Fruit fly (Drosophila melanogaster) whole organism, embryonic: ENCODE results near the gene Tis11.

ENCODE experiments used
- Atf6 ChIP-seq: fragments of 200-800 bp; sonication (Bioruptor generic); IDR thresholded peaks from 2 replicates; pipeline ENCODE4 v1.3.6; 2022; ENCODE audit warnings: missing biosample characterization, missing genetic modification characterization
- Blimp-1 ChIP-seq: fragments of 200-800 bp; sonication (Bioruptor generic); optimal IDR thresholded peaks from 3 replicates; lab custom pipeline; 2018; ENCODE audit warnings: missing biosample characterization, missing genetic modification characterization, mild to moderate bottlenecking, moderate library complexity, missing genetic modification reagents
- CG10209 ChIP-seq: fragments of 200-800 bp; sonication (Bioruptor generic); optimal IDR thresholded peaks from 3 replicates; lab custom pipeline; 2017; ENCODE audit warnings: missing biosample characterization, mild to moderate bottlenecking, missing genetic modification characterization, missing genetic modification reagents
- CG10267 ChIP-seq: fragments of 200-800 bp; sonication (Bioruptor generic); optimal IDR thresholded peaks from 2 replicates; lab custom pipeline; 2018; ENCODE audit warnings: missing biosample characterization, mild to moderate bottlenecking, missing genetic modification characterization, moderate library complexity
- CG10654 ChIP-seq: fragments of 200-800 bp; sonication (Bioruptor generic); optimal IDR thresholded peaks from 2 replicates; lab custom pipeline; 2016; ENCODE audit warnings: missing biosample characterization, missing genetic modification characterization
- CG11456 ChIP-seq: fragments of 200-800 bp; sonication (Bioruptor generic); IDR thresholded peaks from 3 replicates; pipeline ENCODE4 v1.3.6; 2022; ENCODE audit warnings: missing biosample characterization, missing genetic modification characterization
- CG11560 ChIP-seq: fragments of 200-800 bp; sonication (Bioruptor generic); IDR thresholded peaks from 3 replicates; pipeline ENCODE4 v1.3.6; 2022; ENCODE audit warnings: missing biosample characterization, missing genetic modification characterization
- CG11695 ChIP-seq: fragments of 200-800 bp; sonication (Bioruptor generic); IDR thresholded peaks from 3 replicates; pipeline ENCODE4 v1.3.6; 2022; ENCODE audit warnings: missing biosample characterization, missing genetic modification characterization
- CG12219 ChIP-seq: fragments of 200-800 bp; sonication (Bioruptor generic); optimal IDR thresholded peaks from 3 replicates; lab custom pipeline; 2018; ENCODE audit warnings: missing biosample characterization, mild to moderate bottlenecking, missing genetic modification characterization
- CG12299 ChIP-seq: fragments of 200-800 bp; sonication (Bioruptor generic); optimal IDR thresholded peaks from 2 replicates; lab custom pipeline; 2018; ENCODE audit warnings: missing biosample characterization, mild to moderate bottlenecking, missing genetic modification characterization
- CG15269 ChIP-seq: fragments of 200-800 bp; sonication (Bioruptor generic); optimal IDR thresholded peaks from 2 replicates; lab custom pipeline; 2018; ENCODE audit warnings: missing biosample characterization, mild to moderate bottlenecking, missing genetic modification characterization, moderate library complexity
- CG15479 ChIP-seq: fragments of 200-800 bp; sonication (Bioruptor generic); optimal IDR thresholded peaks from 3 replicates; lab custom pipeline; 2019; ENCODE audit warnings: missing biosample characterization, mild to moderate bottlenecking, missing genetic modification characterization, moderate library complexity
- CG1602 ChIP-seq: fragments of 200-800 bp; sonication (Bioruptor generic); optimal IDR thresholded peaks from 3 replicates; lab custom pipeline; 2016; ENCODE audit warnings: missing biosample characterization, missing genetic modification characterization
- CG1603 ChIP-seq: fragments of 200-800 bp; sonication (Bioruptor generic); optimal IDR thresholded peaks from 2 replicates; lab custom pipeline; 2019; ENCODE audit warnings: missing biosample characterization, mild to moderate bottlenecking, missing genetic modification characterization, moderate library complexity
- CG16813 ChIP-seq: fragments of 200-800 bp; sonication (Bioruptor generic); IDR thresholded peaks from 3 replicates; pipeline ENCODE4 v1.3.6; 2022; ENCODE audit warnings: missing biosample characterization, missing genetic modification characterization; ENCODE audit not compliant: partially characterized antibody
- CG18599 ChIP-seq: fragments of 200-800 bp; sonication (Bioruptor generic); optimal IDR thresholded peaks from 3 replicates; lab custom pipeline; 2017; ENCODE audit warnings: missing biosample characterization, missing genetic modification characterization, mild to moderate bottlenecking, moderate library complexity, missing genetic modification reagents
- CG33213 ChIP-seq: fragments of 200-800 bp; sonication (Bioruptor generic); optimal IDR thresholded peaks from 3 replicates; lab custom pipeline; 2016; ENCODE audit warnings: missing biosample characterization, missing genetic modification characterization
- CG43689 ChIP-seq: fragments of 200-800 bp; sonication (Bioruptor generic); IDR thresholded peaks from 2 replicates; pipeline ENCODE4 v1.3.6; 2022; ENCODE audit warnings: missing biosample characterization, missing genetic modification characterization
- CG4424 ChIP-seq: fragments of 200-800 bp; sonication (Bioruptor generic); optimal IDR thresholded peaks from 3 replicates; lab custom pipeline; 2016; ENCODE audit warnings: missing biosample characterization, missing genetic modification characterization
- CG4730 ChIP-seq: fragments of 200-800 bp; sonication (Bioruptor generic); IDR thresholded peaks from 2 replicates; pipeline ENCODE4 v1.3.6; 2022; ENCODE audit warnings: missing biosample characterization, missing genetic modification characterization
- CG7372 ChIP-seq: fragments of 200-800 bp; sonication (Bioruptor generic); IDR thresholded peaks from 2 replicates; pipeline ENCODE4 v1.3.6; 2022; ENCODE audit warnings: missing biosample characterization, missing genetic modification characterization
- D19A ChIP-seq: fragments of 200-800 bp; optimal IDR thresholded peaks from 3 replicates; lab custom pipeline; 2019; ENCODE audit warnings: missing biosample characterization, mild to moderate bottlenecking, missing genetic modification characterization, moderate library complexity
- Elba2 ChIP-seq: fragments of 200-800 bp; sonication (Bioruptor generic); optimal IDR thresholded peaks from 3 replicates; lab custom pipeline; 2016; ENCODE audit warnings: missing biosample characterization, missing genetic modification characterization
- Hr51 ChIP-seq, 2 experiments: fragments of 200-800 bp; sonication (Bioruptor generic); optimal IDR thresholded peaks; 2 replicates in 1 of 2; 3 replicates in 1 of 2; lab custom pipeline; 2016 to 2018; ENCODE audit warnings: missing biosample characterization in 2 of 2, missing genetic modification characterization in 2 of 2, mild to moderate bottlenecking in 1 of 2, moderate library complexity in 1 of 2
- Nf-YA ChIP-seq: fragments of 200-800 bp; sonication (Bioruptor generic); IDR thresholded peaks from 2 replicates; pipeline ENCODE4 v1.3.6; 2022; ENCODE audit warnings: missing biosample characterization, missing genetic modification characterization
- Side ChIP-seq: fragments of 200-800 bp; sonication (Bioruptor generic); optimal IDR thresholded peaks from 2 replicates; lab custom pipeline; 2016; ENCODE audit warnings: missing biosample characterization, missing genetic modification characterization
- al ChIP-seq: fragments of 200-800 bp; sonication (Bioruptor generic); IDR thresholded peaks from 2 replicates; pipeline ENCODE4 v1.3.6; 2022; ENCODE audit warnings: missing biosample characterization, missing genetic modification characterization
- bsh ChIP-seq, 2 experiments: fragments of 200-800 bp; sonication (Bioruptor generic); optimal IDR thresholded peaks; 2 replicates each; lab custom pipeline; 2017 to 2018; ENCODE audit warnings: mild to moderate bottlenecking in 2 of 2, missing biosample characterization in 2 of 2, missing genetic modification characterization in 2 of 2, moderate library complexity in 1 of 2
- chn ChIP-seq: fragments of 200-800 bp; sonication (Bioruptor generic); optimal IDR thresholded peaks from 2 replicates; lab custom pipeline; 2016; ENCODE audit warnings: missing biosample characterization, missing genetic modification characterization
- croc ChIP-seq: fragments of 200-800 bp; sonication (Bioruptor generic); conservative IDR thresholded peaks from 3 replicates; pipeline ENCODE4 v1.3.6; 2022; ENCODE audit warnings: missing biosample characterization, missing genetic modification characterization
- disco-r ChIP-seq: fragments of 200-800 bp; sonication (Bioruptor generic); optimal IDR thresholded peaks from 2 replicates; lab custom pipeline; 2016; ENCODE audit warnings: missing biosample characterization, missing genetic modification characterization
- dmrt99B ChIP-seq: fragments of 200-800 bp; sonication (Bioruptor generic); optimal IDR thresholded peaks from 2 replicates; lab custom pipeline; 2018; ENCODE audit warnings: missing biosample characterization, mild to moderate bottlenecking, missing genetic modification characterization, moderate library complexity
- exex ChIP-seq: fragments of 200-800 bp; sonication (Bioruptor generic); optimal IDR thresholded peaks from 4 replicates; lab custom pipeline; 2018; ENCODE audit warnings: missing biosample characterization, mild to moderate bottlenecking, missing genetic modification characterization, moderate library complexity
- eyg ChIP-seq: fragments of 200-800 bp; sonication (Bioruptor generic); optimal IDR thresholded peaks from 3 replicates; lab custom pipeline; 2016; ENCODE audit warnings: missing biosample characterization, missing genetic modification characterization
- fd96Cb ChIP-seq: fragments of 200-800 bp; sonication (Bioruptor generic); optimal IDR thresholded peaks from 2 replicates; lab custom pipeline; 2018; ENCODE audit warnings: missing biosample characterization, mild to moderate bottlenecking, missing genetic modification characterization, moderate library complexity
- gce ChIP-seq: fragments of 200-800 bp; sonication (Bioruptor generic); IDR thresholded peaks from 3 replicates; pipeline ENCODE4 v1.3.6; 2022; ENCODE audit warnings: missing biosample characterization, missing genetic modification characterization
- grn ChIP-seq: fragments of 200-800 bp; sonication (Bioruptor generic); optimal IDR thresholded peaks from 3 replicates; lab custom pipeline; 2017; ENCODE audit warnings: missing biosample characterization, missing genetic modification characterization
- jumu ChIP-seq: fragments of 200-800 bp; sonication (Bioruptor generic); optimal IDR thresholded peaks from 3 replicates; lab custom pipeline; 2016; ENCODE audit warnings: missing biosample characterization, missing genetic modification characterization
- kah ChIP-seq: fragments of 200-800 bp; sonication (Bioruptor generic); optimal IDR thresholded peaks from 2 replicates; lab custom pipeline; 2018; ENCODE audit warnings: missing biosample characterization, mild to moderate bottlenecking, missing genetic modification characterization
- ken ChIP-seq: fragments of 200-800 bp; sonication (Bioruptor generic); IDR thresholded peaks from 3 replicates; pipeline ENCODE4 v1.3.6; 2022; ENCODE audit warnings: missing biosample characterization, missing genetic modification characterization
- lmd ChIP-seq: fragments of 200-800 bp; sonication (Bioruptor generic); IDR thresholded peaks from 2 replicates; pipeline ENCODE4 v1.3.6; 2022; ENCODE audit warnings: missing biosample characterization, missing genetic modification characterization
- mirr ChIP-seq: fragments of 200-800 bp; sonication (Bioruptor generic); optimal IDR thresholded peaks from 3 replicates; lab custom pipeline; 2018; ENCODE audit warnings: missing biosample characterization, mild to moderate bottlenecking, missing genetic modification characterization
- otp ChIP-seq: fragments of 200-800 bp; sonication (Bioruptor generic); IDR thresholded peaks from 3 replicates; pipeline ENCODE4, ENCODE4 v1.3.6; 2022; ENCODE audit warnings: missing biosample characterization, missing genetic modification characterization
- phol ChIP-seq: fragments of 200-800 bp; sonication (Bioruptor generic); optimal IDR thresholded peaks from 3 replicates; lab custom pipeline; 2018; ENCODE audit warnings: missing biosample characterization, mild to moderate bottlenecking, missing genetic modification characterization, moderate library complexity
- prd ChIP-seq, 3 experiments: fragments of >200 bp in 2 of 3; fragments of 200-800 bp in 1 of 3; sonication (Bioruptor generic) in 1 of 3; optimal IDR thresholded peaks in 2 of 3; IDR thresholded peaks in 1 of 3; 2 replicates in 2 of 3; 3 replicates in 1 of 3; pipeline versions ENCODE4 v1.3.6 to Lab custom; 2017 to 2022; ENCODE audit warnings: missing biosample characterization in 1 of 3, missing genetic modification characterization in 1 of 3
- pros ChIP-seq: fragments of 200-800 bp; sonication (Bioruptor generic); optimal IDR thresholded peaks from 3 replicates; lab custom pipeline; 2019; ENCODE audit warnings: missing biosample characterization, mild to moderate bottlenecking, missing genetic modification characterization, moderate library complexity
- sima ChIP-seq: fragments of 200-800 bp; sonication (Bioruptor generic); optimal IDR thresholded peaks from 2 replicates; lab custom pipeline; 2016; ENCODE audit warnings: missing biosample characterization, missing genetic modification characterization
- slou ChIP-seq: fragments of 200-800 bp; sonication (Bioruptor generic); optimal IDR thresholded peaks from 3 replicates; lab custom pipeline; 2016; ENCODE audit warnings: missing biosample characterization, missing genetic modification characterization
- sr ChIP-seq: fragments of 200-800 bp; sonication (Bioruptor generic); IDR thresholded peaks from 3 replicates; pipeline ENCODE4 v1.3.6; 2022; ENCODE audit warnings: missing biosample characterization, missing genetic modification characterization
- unc-4 ChIP-seq: fragments of 200-800 bp; sonication (Bioruptor generic); IDR thresholded peaks from 2 replicates; pipeline ENCODE4 v1.3.6; 2022; ENCODE audit warnings: missing biosample characterization, missing genetic modification characterization; ENCODE audit not compliant: partially characterized antibody
- zen2 ChIP-seq: fragments of 200-800 bp; sonication (Bioruptor generic); IDR thresholded peaks from 3 replicates; pipeline ENCODE4 v1.3.6; 2022; ENCODE audit warnings: missing biosample characterization, missing genetic modification characterization; ENCODE audit not compliant: partially characterized antibody

Gene Tis11

dm6 chrX:12654288-12654729 lies 4.9 kb upstream of the Tis11 start (continued):
- TF ChIP-seq ken (no peak), croc (GFP tag; lab: Robert Waterston, UW) (no peak), bsh (GFP tag; optimal IDR thresholded peaks at IDR 0.05; lab: Kevin White, UChicago) (no peak), Blimp-1 (GFP tag; lab: Kevin White, UChicago) (peak; percentile 4), CG10267 (peak; percentile 36), CG4424 (GFP tag; lab: Kevin White, UChicago) (no peak), CG4730 (GFP tag; lab: Robert Waterston, UW) (no peak), CG1603 (tag; lab: Kevin White, UChicago) (peak; percentile 36), unc-4 (no peak), CG1602 (no peak), gce (GFP tag; lab: Robert Waterston, UW) (no peak), sima (no peak), jumu (GFP tag; lab: Kevin White, UChicago) (no peak), CG15479 (GFP tag; lab: Kevin White, UChicago) (peak; percentile 63), CG11695 (no peak), disco-r (no peak), phol (tag; lab: Kevin White, UChicago) (no peak), eyg (GFP tag; lab: Kevin White, UChicago) (no peak), dmrt99B (tag; lab: Kevin White, UChicago) (no peak), CG7372 (GFP tag; lab: Robert Waterston, UW) (no peak), slou (GFP tag; lab: Kevin White, UChicago) (no peak), lmd (GFP tag; lab: Robert Waterston, UW) (no peak), CG10209 (no peak), chn (GFP tag; lab: Kevin White, UChicago) (no peak), kah (GFP tag; lab: Kevin White, UChicago) (no peak), grn (GFP tag; lab: Kevin White, UChicago) (no peak), CG16813 (GFP tag; lab: Robert Waterston, UW) (peak; percentile 57; the same call in 2 of the 3 replicates), mirr (peak; percentile 31), CG10654 (GFP tag; lab: Kevin White, UChicago) (no peak), CG15269 (tag; lab: Kevin White, UChicago) (no peak), Hr51 (GFP tag; optimal IDR thresholded peaks at IDR 0.05; lab: Kevin White, UChicago) (no peak), CG33213 (GFP tag; lab: Kevin White, UChicago) (no peak), CG12219 (no peak), Side (peak; percentile 34), CG18599 (GFP tag; lab: Kevin White, UChicago) (peak; percentile 34), exex (tag; lab: Kevin White, UChicago) (no peak), al (GFP tag; lab: Robert Waterston, UW) (no peak), prd (optimal IDR thresholded peaks at IDR 0.05; lab: Kevin White, UChicago) (no peak), prd (GFP tag; IDR thresholded peaks at IDR 0.05; lab: Robert Waterston, UW) (no peak), otp (GFP tag; lab: Robert Waterston, UW) (no peak), Atf6 (GFP tag; lab: Robert Waterston, UW) (no peak), CG11456 (no peak), Elba2 (GFP tag; lab: Kevin White, UChicago) (peak; percentile 34), CG12299 (no peak), D19A (tag; lab: Kevin White, UChicago) (no peak), sr (GFP tag; lab: Robert Waterston, UW) (no peak), zen2 (GFP tag; lab: Robert Waterston, UW) (0 out of 3 replicates have a peak, but pooled peaks have one; percentile 18), Nf-YA (GFP tag; lab: Robert Waterston, UW) (no peak), pros (peak; percentile 85), fd96Cb (tag; lab: Kevin White, UChicago) (no peak), CG43689 (no peak), CG11560 (tag; lab: Robert Waterston, UW) (no peak)
